Fruit fly (Drosophila melanogaster): Measurements from ENCODE around the gene CG12880.

The CG12880 gene

dm6 chr3R:27685539-27686012 lies at the start of gene CG12880:
Gene CG12880, plus strand, starts transcription at chr3R:27685962.
- TF ChIP-seq CG8478 (optimal IDR thresholded peaks at IDR 0.05) (no peak), Dll (optimal IDR thresholded peaks at IDR 0.05) (no peak), pan (optimal IDR thresholded peaks at IDR 0.05) (no peak), EcR (GFP tag; optimal IDR thresholded peaks at IDR 0.05) (no peak), psq (optimal IDR thresholded peaks at IDR 0.05) (no peak), usp (GFP tag; optimal IDR thresholded peaks at IDR 0.05) (no peak)

DNA sequence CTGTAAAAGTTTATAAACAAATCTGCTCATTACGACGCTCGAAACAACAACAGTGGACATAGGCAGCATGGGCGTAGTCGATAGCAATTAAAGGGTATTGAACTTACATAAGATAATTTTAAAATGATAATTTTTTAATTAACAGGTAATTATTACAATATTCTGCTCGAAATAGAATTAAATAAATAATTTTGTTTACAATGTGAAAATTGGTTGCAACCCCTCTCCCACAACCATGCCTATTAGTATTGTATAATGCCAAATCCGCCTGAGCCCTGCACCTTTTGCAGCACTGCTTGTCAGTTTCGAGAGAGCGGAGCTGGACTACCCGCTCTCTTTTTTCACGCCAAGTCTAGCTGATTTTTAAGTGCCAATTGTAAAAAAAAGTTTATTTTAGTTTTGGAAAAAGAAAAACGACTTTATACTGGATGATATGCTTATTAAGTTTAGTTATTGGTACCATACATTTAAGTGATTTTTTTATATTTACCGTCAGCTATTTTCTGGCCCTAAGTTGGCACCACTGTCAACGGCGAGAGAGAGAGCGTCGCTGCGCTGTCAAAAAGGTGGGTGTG lies 49.7 kb upstream of the CG12880 start, which contains the start of the genes CG5611 and Mtl:
Gene CG5611, minus strand, starts transcription at position 51 of the 575 bp plus-strand sequence.
Gene Mtl, plus strand, starts transcription at position 403 of the 575 bp plus-strand sequence.
- no peak for TF ChIP-seq Dll (optimal IDR thresholded peaks at IDR 0.05)
- TF ChIP-seq usp (GFP tag; optimal IDR thresholded peaks at IDR 0.05), result no peak
- TF ChIP-seq EcR (GFP tag; optimal IDR thresholded peaks at IDR 0.05), result no peak
- no peak for TF ChIP-seq psq (optimal IDR thresholded peaks at IDR 0.05)
- no peak for TF ChIP-seq CG8478 (optimal IDR thresholded peaks at IDR 0.05)
- no peak for TF ChIP-seq pan (optimal IDR thresholded peaks at IDR 0.05)

dm6 chr3R:27636720-27637119 lies 49.0 kb upstream of the CG12880 start:
- TF ChIP-seq usp (GFP tag; optimal IDR thresholded peaks at IDR 0.05) (no peak), Dll (optimal IDR thresholded peaks at IDR 0.05) (no peak), pan (optimal IDR thresholded peaks at IDR 0.05) (no peak), CG8478 (optimal IDR thresholded peaks at IDR 0.05) (no peak), psq (optimal IDR thresholded peaks at IDR 0.05) (no peak), EcR (GFP tag; optimal IDR thresholded peaks at IDR 0.05) (no peak)

DNA sequence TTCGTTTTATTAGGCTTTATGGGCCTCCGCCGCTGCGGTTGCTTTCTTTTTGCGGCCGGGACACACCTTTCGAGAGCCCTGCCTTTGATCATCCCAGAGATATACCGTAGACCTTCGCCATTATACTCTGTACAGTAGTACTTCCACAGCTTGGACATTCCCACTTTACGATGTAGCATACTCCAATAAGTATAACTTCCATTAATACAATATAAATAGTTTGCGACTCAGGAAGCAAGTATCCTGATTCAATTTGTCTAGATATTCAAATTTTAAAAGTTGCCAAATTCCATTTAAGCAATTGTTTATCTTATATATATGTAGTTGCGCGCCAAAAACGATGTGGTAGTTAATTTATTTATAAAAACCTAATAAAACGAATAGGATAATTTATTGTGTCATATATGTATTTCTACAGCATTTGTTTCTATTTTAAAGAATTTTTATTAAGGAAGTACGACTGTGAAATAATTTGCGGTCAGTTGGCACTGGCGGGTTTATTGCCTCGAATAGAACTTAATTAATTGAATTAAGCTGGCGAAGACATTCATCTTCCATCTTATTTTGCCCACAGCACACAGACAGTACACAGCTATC lies 48.4 kb upstream of the CG12880 start:
- TF ChIP-seq Dll (optimal IDR thresholded peaks at IDR 0.05), result no peak
- TF ChIP-seq CG8478 (optimal IDR thresholded peaks at IDR 0.05), result no peak
- TF ChIP-seq EcR (GFP tag; optimal IDR thresholded peaks at IDR 0.05), result no peak
- TF ChIP-seq psq (optimal IDR thresholded peaks at IDR 0.05), result no peak
- no peak for TF ChIP-seq pan (optimal IDR thresholded peaks at IDR 0.05)
- TF ChIP-seq usp (GFP tag; optimal IDR thresholded peaks at IDR 0.05), result no peak

DNA sequence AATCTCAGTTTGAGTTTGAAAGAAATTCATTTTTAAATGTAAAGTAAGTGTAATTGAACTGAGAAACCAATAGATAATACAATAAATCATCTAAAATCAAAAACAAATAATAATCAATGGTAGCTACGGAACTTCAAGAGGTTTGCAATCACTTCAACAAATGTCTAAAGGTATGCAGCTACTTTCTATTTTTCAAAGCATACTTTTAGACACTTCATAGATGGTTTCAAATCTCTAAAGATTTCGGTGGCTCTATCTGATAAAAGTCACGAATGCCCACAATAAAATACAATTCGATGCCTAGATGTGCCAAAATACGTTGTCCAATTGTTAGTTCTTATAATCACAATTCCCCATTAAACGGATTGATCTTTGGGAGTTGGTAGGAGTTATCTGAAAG lies 42.7 kb upstream of the CG12880 start:
- TF ChIP-seq CG8478 (optimal IDR thresholded peaks at IDR 0.05), result no peak
- no peak for TF ChIP-seq psq (optimal IDR thresholded peaks at IDR 0.05)
- TF ChIP-seq Dll (optimal IDR thresholded peaks at IDR 0.05), result no peak
- TF ChIP-seq usp (GFP tag; optimal IDR thresholded peaks at IDR 0.05), result no peak
- no peak for TF ChIP-seq pan (optimal IDR thresholded peaks at IDR 0.05)
- no peak for TF ChIP-seq EcR (GFP tag; optimal IDR thresholded peaks at IDR 0.05)

- TF ChIP-seq EcR (GFP tag; optimal IDR thresholded peaks at IDR 0.05) (no peak), usp (GFP tag; optimal IDR thresholded peaks at IDR 0.05) (no peak), pan (optimal IDR thresholded peaks at IDR 0.05) (no peak), psq (optimal IDR thresholded peaks at IDR 0.05) (no peak), Dll (optimal IDR thresholded peaks at IDR 0.05) (no peak), CG8478 (optimal IDR thresholded peaks at IDR 0.05) (no peak)
These were observed 37.9 kb upstream of the CG12880 start for dm6 chr3R:27647817-27648216.

DNA sequence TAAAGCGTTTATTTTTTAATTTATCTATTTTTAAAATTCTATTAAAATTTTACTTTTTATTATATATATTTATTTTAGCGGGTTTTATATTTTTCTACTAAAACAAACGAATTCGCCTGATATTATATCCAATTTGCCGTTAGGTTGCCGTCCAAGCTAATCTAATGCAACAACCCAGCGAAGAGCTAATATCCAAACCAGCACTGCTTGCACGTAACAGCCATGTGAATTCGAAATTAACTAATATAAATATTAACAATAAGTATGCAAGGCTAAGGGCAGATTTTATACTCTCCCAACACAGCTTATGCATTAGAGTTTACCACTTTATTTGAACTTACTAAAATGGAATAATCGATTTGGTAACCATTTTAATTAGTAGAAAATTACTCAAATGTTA lies 34.1 kb upstream of the CG12880 start:
- no peak for TF ChIP-seq EcR (GFP tag; optimal IDR thresholded peaks at IDR 0.05)
- TF ChIP-seq Dll (optimal IDR thresholded peaks at IDR 0.05), result no peak
- TF ChIP-seq CG8478 (optimal IDR thresholded peaks at IDR 0.05), result no peak
- no peak for TF ChIP-seq psq (optimal IDR thresholded peaks at IDR 0.05)
- no peak for TF ChIP-seq usp (GFP tag; optimal IDR thresholded peaks at IDR 0.05)
- no peak for TF ChIP-seq pan (optimal IDR thresholded peaks at IDR 0.05)

DNA sequence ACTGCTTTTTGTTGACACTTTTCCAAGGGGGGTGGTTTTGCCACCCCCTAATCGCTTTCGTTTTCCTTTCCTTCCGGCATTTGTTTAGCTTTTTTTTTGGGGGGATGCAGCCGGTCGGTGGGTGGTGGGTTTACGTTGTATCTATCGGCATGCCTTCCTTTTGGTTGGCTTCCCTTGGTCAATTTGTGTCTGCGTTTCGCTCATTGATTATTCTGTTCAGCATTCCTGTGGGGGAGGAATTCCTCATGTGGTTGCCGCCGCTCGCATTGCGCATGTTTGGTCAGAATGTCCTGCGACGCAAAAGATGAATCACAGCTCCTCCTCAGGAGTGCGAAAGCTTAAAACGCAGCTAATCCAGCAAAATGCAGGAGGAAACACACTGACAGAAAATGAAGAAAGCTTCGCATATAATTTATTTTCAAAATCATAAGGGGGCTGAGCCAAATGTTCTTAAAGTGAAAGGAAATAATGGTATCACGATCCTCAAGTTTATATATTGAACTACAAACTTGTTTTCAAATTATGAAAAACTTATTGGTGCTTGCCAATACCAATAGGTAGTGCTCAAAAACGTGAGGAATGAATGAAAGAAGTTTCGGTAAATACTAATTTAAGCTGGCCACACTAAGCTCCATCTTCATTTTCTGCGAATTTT lies 33.5 kb upstream of the CG12880 start, which contains the start of gene RpS10a:
Gene RpS10a, plus strand, starts transcription at position 605 of the 655 bp plus-strand sequence.
- TF ChIP-seq Dll (optimal IDR thresholded peaks at IDR 0.05), result no peak
- no peak for TF ChIP-seq CG8478 (optimal IDR thresholded peaks at IDR 0.05)
- TF ChIP-seq EcR (GFP tag; optimal IDR thresholded peaks at IDR 0.05), result no peak
- no peak for TF ChIP-seq psq (optimal IDR thresholded peaks at IDR 0.05)
- TF ChIP-seq usp (GFP tag; optimal IDR thresholded peaks at IDR 0.05), result no peak
- TF ChIP-seq pan (optimal IDR thresholded peaks at IDR 0.05), result no peak

DNA sequence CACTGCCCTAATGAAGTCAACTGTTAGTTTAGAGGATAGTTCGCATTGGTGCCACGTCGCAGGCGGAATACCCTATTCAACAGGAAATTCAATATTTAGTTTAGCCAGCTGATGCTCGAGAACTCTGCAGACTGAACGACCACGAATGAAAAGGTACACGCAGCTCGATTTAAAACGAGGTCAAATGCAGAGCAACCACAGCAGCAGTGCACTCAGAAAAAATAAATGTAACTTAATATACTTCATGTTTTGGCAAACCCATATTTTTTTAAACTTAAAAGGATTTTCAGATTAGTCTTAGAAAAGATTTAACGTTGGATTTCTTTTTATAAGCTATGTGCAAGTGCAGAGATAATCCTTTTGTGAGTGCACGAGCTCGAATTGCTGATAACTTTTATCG lies 30.7 kb upstream of the CG12880 start:
- TF ChIP-seq EcR (GFP tag; optimal IDR thresholded peaks at IDR 0.05) (no peak), CG8478 (optimal IDR thresholded peaks at IDR 0.05) (no peak), usp (GFP tag; optimal IDR thresholded peaks at IDR 0.05) (no peak), pan (optimal IDR thresholded peaks at IDR 0.05) (no peak), Dll (optimal IDR thresholded peaks at IDR 0.05) (no peak), psq (optimal IDR thresholded peaks at IDR 0.05) (no peak)

- no peak for TF ChIP-seq psq (optimal IDR thresholded peaks at IDR 0.05)
- TF ChIP-seq EcR (GFP tag; optimal IDR thresholded peaks at IDR 0.05), result no peak
- TF ChIP-seq CG8478 (optimal IDR thresholded peaks at IDR 0.05), result no peak
- no peak for TF ChIP-seq Dll (optimal IDR thresholded peaks at IDR 0.05)
- no peak for TF ChIP-seq pan (optimal IDR thresholded peaks at IDR 0.05)
- no peak for TF ChIP-seq usp (GFP tag; optimal IDR thresholded peaks at IDR 0.05)
These were observed 28.9 kb upstream of the CG12880 start, which contains the start of gene tau for dm6 chr3R:27656686-27657535. Gene tau, minus strand, starts transcription at chr3R:27656996.

dm6 chr3R:27660127-27660579 lies 25.6 kb upstream of the CG12880 start, which contains the start of gene Mlc1:
Gene Mlc1, minus strand, starts transcription at chr3R:27660177.
- no peak for TF ChIP-seq EcR (GFP tag; optimal IDR thresholded peaks at IDR 0.05)
- no peak for TF ChIP-seq usp (GFP tag; optimal IDR thresholded peaks at IDR 0.05)
- TF ChIP-seq pan (optimal IDR thresholded peaks at IDR 0.05), result no peak
- TF ChIP-seq psq (optimal IDR thresholded peaks at IDR 0.05), result no peak

All from whole organism.